Worm (Caenorhabditis elegans) whole organism, mixed stage, embryonic: ENCODE data around the gene R148.8.

ENCODE experiments used
- M03D4.4 ChIP-seq: sonication (generic microtip); optimal IDR thresholded peaks from 2 replicates; lab custom pipeline; 2017; ENCODE audit warnings: mild to moderate bottlenecking, missing genetic modification characterization, missing compliant biosample characterization
- bed-3 ChIP-seq: fragments of 200-800 bp; sonication (Bioruptor generic); optimal IDR thresholded peaks from 3 replicates; lab custom pipeline; 2018; ENCODE audit warnings: mild to moderate bottlenecking, missing genetic modification characterization, moderate library complexity, missing compliant biosample characterization
- blmp-1 ChIP-seq: fragments of 150-350 bp; optimal IDR thresholded peaks from 2 replicates; lab custom pipeline; 2014; ENCODE audit warnings: missing biosample characterization, missing genetic modification characterization
- ceh-39 ChIP-seq: fragments of 150-350 bp; optimal IDR thresholded peaks from 2 replicates; lab custom pipeline; 2014; ENCODE audit warnings: missing biosample characterization, missing genetic modification characterization
- ceh-43 ChIP-seq: fragments of 200-800 bp; sonication (Bioruptor generic); optimal IDR thresholded peaks from 2 replicates; lab custom pipeline; 2018; ENCODE audit warnings: mild to moderate bottlenecking, missing genetic modification characterization, moderate library complexity, missing compliant biosample characterization
- ces-1 ChIP-seq: fragments of 150-350 bp; optimal IDR thresholded peaks from 2 replicates; lab custom pipeline; 2014; ENCODE audit warnings: missing biosample characterization, missing genetic modification reagents, missing genetic modification characterization
- cnd-1 ChIP-seq: fragments of 200-800 bp; sonication (Bioruptor generic); optimal IDR thresholded peaks from 2 replicates; lab custom pipeline; 2018; ENCODE audit warnings: mild to moderate bottlenecking, missing genetic modification characterization, missing compliant biosample characterization
- drap-1 ChIP-seq: fragments of 200-800 bp; sonication (Bioruptor generic); optimal IDR thresholded peaks from 3 replicates; lab custom pipeline; 2018; ENCODE audit warnings: mild to moderate bottlenecking, missing genetic modification characterization, missing compliant biosample characterization
- elt-1 ChIP-seq: sonication (generic microtip); optimal IDR thresholded peaks from 2 replicates; lab custom pipeline; 2017; ENCODE audit warnings: missing genetic modification characterization, mild to moderate bottlenecking, missing compliant biosample characterization, antibody characterized with exemption, moderate library complexity, borderline replicate concordance; ENCODE audit not compliant: insufficient read depth
- elt-3 ChIP-seq: fragments of 150-350 bp; optimal IDR thresholded peaks from 2 replicates; lab custom pipeline; 2014; ENCODE audit warnings: missing biosample characterization, missing genetic modification characterization
- flh-1 ChIP-seq: fragments of 200-800 bp; sonication (Bioruptor generic); optimal IDR thresholded peaks from 2 replicates; lab custom pipeline; 2018; ENCODE audit warnings: mild to moderate bottlenecking, missing genetic modification characterization, moderate library complexity, missing compliant biosample characterization
- ham-2 ChIP-seq: fragments of 200-800 bp; sonication (Bioruptor generic); optimal IDR thresholded peaks from 2 replicates; lab custom pipeline; 2018; ENCODE audit warnings: mild to moderate bottlenecking, missing genetic modification characterization, missing compliant biosample characterization
- hlh-1 ChIP-seq: fragments of 150-350 bp; optimal IDR thresholded peaks from 2 replicates; lab custom pipeline; 2014; ENCODE audit warnings: missing biosample characterization, missing genetic modification reagents, missing genetic modification characterization
- lin-13 ChIP-seq: fragments of 150-350 bp; optimal IDR thresholded peaks from 2 replicates; lab custom pipeline; 2014; ENCODE audit warnings: missing biosample characterization, missing genetic modification characterization
- lin-32 ChIP-seq: fragments of 200-800 bp; sonication (Bioruptor generic); optimal IDR thresholded peaks from 2 replicates; lab custom pipeline; 2018; ENCODE audit warnings: mild to moderate bottlenecking, missing genetic modification characterization, missing compliant biosample characterization
- mep-1 ChIP-seq: fragments of 150-350 bp; optimal IDR thresholded peaks from 2 replicates; lab custom pipeline; 2017; ENCODE audit warnings: missing biosample characterization, missing genetic modification reagents, missing genetic modification characterization, inconsistent platforms
- mls-2 ChIP-seq: sonication (generic microtip); optimal IDR thresholded peaks from 2 replicates; lab custom pipeline; 2016; ENCODE audit warnings: mild to moderate bottlenecking, missing genetic modification characterization, moderate library complexity, missing compliant biosample characterization
- nhr-2 ChIP-seq: fragments of 150-350 bp; optimal IDR thresholded peaks from 2 replicates; lab custom pipeline; 2014; ENCODE audit warnings: missing biosample characterization, missing genetic modification characterization
- nhr-28 ChIP-seq: fragments of 150-350 bp; optimal IDR thresholded peaks from 2 replicates; lab custom pipeline; 2014; ENCODE audit warnings: missing biosample characterization, missing genetic modification characterization
- nhr-76 ChIP-seq: sonication (generic microtip); optimal IDR thresholded peaks from 2 replicates; lab custom pipeline; 2017; ENCODE audit warnings: missing biosample characterization, missing genetic modification characterization
- sem-2 ChIP-seq: fragments of 200-800 bp; sonication (Bioruptor generic); optimal IDR thresholded peaks from 2 replicates; lab custom pipeline; 2018; ENCODE audit warnings: mild to moderate bottlenecking, missing genetic modification characterization, missing compliant biosample characterization
- snpc-4 ChIP-seq: fragments of 150-350 bp; optimal IDR thresholded peaks from 2 replicates; lab custom pipeline; 2014; ENCODE audit warnings: missing biosample characterization, missing genetic modification characterization
- sptf-1 ChIP-seq: sonication (generic microtip); optimal IDR thresholded peaks from 2 replicates; lab custom pipeline; 2017; ENCODE audit warnings: mild to moderate bottlenecking, missing genetic modification characterization, moderate library complexity, missing compliant biosample characterization
- tbx-8 ChIP-seq: fragments of 200-800 bp; sonication (Bioruptor generic); optimal IDR thresholded peaks from 2 replicates; lab custom pipeline; 2018; ENCODE audit warnings: mild to moderate bottlenecking, missing genetic modification characterization, moderate library complexity, missing compliant biosample characterization
- unc-120 ChIP-seq: sonication (generic microtip); optimal IDR thresholded peaks from 2 replicates; lab custom pipeline; 2017; ENCODE audit warnings: missing genetic modification characterization, missing compliant biosample characterization; ENCODE audit not compliant: poor library complexity, severe bottlenecking
- unc-39 ChIP-seq: fragments of 150-350 bp; optimal IDR thresholded peaks from 2 replicates; lab custom pipeline; 2014; ENCODE audit warnings: missing biosample characterization, missing genetic modification characterization
- unc-62 ChIP-seq: fragments of 150-350 bp; optimal IDR thresholded peaks from 2 replicates; lab custom pipeline; 2014; ENCODE audit warnings: missing biosample characterization, missing genetic modification reagents, missing genetic modification characterization
- zip-8 ChIP-seq: fragments of 150-350 bp; optimal IDR thresholded peaks from 2 replicates; lab custom pipeline; 2014; ENCODE audit warnings: missing biosample characterization, missing genetic modification characterization
- ztf-11 ChIP-seq: fragments of 150-350 bp; optimal IDR thresholded peaks from 2 replicates; lab custom pipeline; 2014; ENCODE audit warnings: missing biosample characterization, missing genetic modification characterization

R148.8 gene

ce11 chrIII:3224102-3224501 is 32.8 kb downstream of the R148.8 start:
- TF ChIP-seq ceh-43 (GFP tag; lab: Kevin White, UChicago) (no peak), ztf-11 (tag; lab: Kevin White, UChicago) (no peak), ceh-39 (tag; lab: Kevin White, UChicago) (no peak), unc-62 (GFP tag; lab: Kevin White, UChicago) (no peak), nhr-2 (tag; lab: Kevin White, UChicago) (no peak), ces-1 (GFP tag; lab: Kevin White, UChicago) (peak; percentile 93), elt-3 (no peak), unc-39 (no peak)

ce11 chrIII:3232650-3233152 is 41.4 kb downstream of the R148.8 start, which contains the start of gene Y53G8AL.1:
Y53G8AL.1 (plus strand) TSS chrIII:3233102.
- TF ChIP-seq hlh-1 (tag; lab: Kevin White, UChicago) (no peak), ztf-11 (tag; lab: Kevin White, UChicago) (no peak), ceh-43 (GFP tag; lab: Kevin White, UChicago) (no peak), sptf-1 (tag; lab: Kevin White, UChicago) (no peak), unc-39 (no peak), ceh-39 (tag; lab: Kevin White, UChicago) (no peak), lin-32 (no peak), elt-3 (no peak), bed-3 (GFP tag; lab: Kevin White, UChicago) (no peak), tbx-8 (GFP tag; lab: Kevin White, UChicago) (no peak), nhr-76 (tag; lab: Kevin White, UChicago) (no peak), nhr-28 (tag; lab: Kevin White, UChicago) (no peak), blmp-1 (no peak), elt-1 (tag; lab: Kevin White, UChicago) (no peak), zip-8 (tag; lab: Kevin White, UChicago) (no peak), nhr-2 (tag; lab: Kevin White, UChicago) (no peak), mep-1 (no peak)

ce11 chrIII:3240893-3241292 is 49.6 kb downstream of the R148.8 start:
- no peak for TF ChIP-seq nhr-2 (tag; lab: Kevin White, UChicago)
- TF ChIP-seq blmp-1 = no peak
- no peak for TF ChIP-seq M03D4.4 (tag; lab: Kevin White, UChicago)
- TF ChIP-seq drap-1 = no peak
- no peak for TF ChIP-seq bed-3 (GFP tag; lab: Kevin White, UChicago)
- TF ChIP-seq hlh-1 (tag; lab: Kevin White, UChicago) = no peak
- no peak for TF ChIP-seq lin-13 (tag; lab: Kevin White, UChicago)
- TF ChIP-seq tbx-8 (GFP tag; lab: Kevin White, UChicago) = no peak
- TF ChIP-seq ztf-11 (tag; lab: Kevin White, UChicago) = no peak
- TF ChIP-seq ceh-39 (tag; lab: Kevin White, UChicago) = no peak
- no peak for TF ChIP-seq cnd-1 (tag; lab: Kevin White, UChicago)
- no peak for TF ChIP-seq sptf-1 (tag; lab: Kevin White, UChicago)
- no peak for TF ChIP-seq unc-120
- no peak for TF ChIP-seq flh-1
- TF ChIP-seq ham-2 (GFP tag; lab: Kevin White, UChicago) = no peak
- no peak for TF ChIP-seq nhr-76 (tag; lab: Kevin White, UChicago)
- no peak for TF ChIP-seq unc-39
- TF ChIP-seq mls-2 (tag; lab: Kevin White, UChicago) = no peak

- no peak for TF ChIP-seq ham-2 (GFP tag; lab: Kevin White, UChicago)
- TF ChIP-seq unc-120 = no peak
- no peak for TF ChIP-seq blmp-1
- no peak for TF ChIP-seq tbx-8 (GFP tag; lab: Kevin White, UChicago)
- TF ChIP-seq nhr-28 (tag; lab: Kevin White, UChicago) = no peak
- no peak for TF ChIP-seq lin-13 (tag; lab: Kevin White, UChicago)
- no peak for TF ChIP-seq ceh-43 (GFP tag; lab: Kevin White, UChicago)
- no peak for TF ChIP-seq lin-32
- no peak for TF ChIP-seq hlh-1 (tag; lab: Kevin White, UChicago)
- TF ChIP-seq sem-2 (GFP tag; lab: Kevin White, UChicago) = no peak
- no peak for TF ChIP-seq elt-3
- no peak for TF ChIP-seq snpc-4
These were observed 50.1 kb downstream of the R148.8 start for ce11 chrIII:3241361-3241760.
